Fruit fly (Drosophila melanogaster): ENCODE results near the gene CG14132.

The CG14132 gene

DNA sequence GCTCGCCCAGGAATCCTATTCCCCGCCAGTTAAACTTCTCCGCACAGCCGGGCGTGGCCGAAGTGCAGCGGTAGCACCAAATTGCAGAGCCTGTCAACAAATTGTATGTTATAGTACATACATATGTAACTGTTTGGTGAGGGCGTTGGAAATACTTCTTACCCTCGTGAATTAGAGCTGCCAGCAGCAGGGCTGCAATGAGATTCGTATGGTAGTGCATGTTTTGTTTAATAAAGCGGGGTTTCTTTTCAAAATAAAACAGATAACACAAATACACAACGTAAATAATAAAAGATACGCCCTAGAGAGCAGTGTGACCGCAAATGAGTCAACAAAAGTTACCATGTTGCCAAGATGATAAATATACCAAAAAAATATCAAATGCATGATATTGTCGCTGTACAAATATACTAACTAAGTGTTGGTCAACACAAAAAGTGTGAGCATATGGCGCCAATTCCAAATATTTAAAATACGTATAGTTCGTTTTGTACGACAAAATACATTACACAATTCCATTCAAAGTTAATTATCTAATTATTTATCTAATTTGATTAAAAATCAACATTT is 3.9 kb downstream of the CG14132 start, which contains the start of gene crim (continued):
- TF ChIP-seq dl (GFP tag; optimal IDR thresholded peaks at IDR 0.05; ENCODE audit: insufficient read depth in 1 of 2, partially characterized antibody in 2 of 2) (no peak), Vsx2 (GFP tag; optimal IDR thresholded peaks at IDR 0.05; ENCODE audit: partially characterized antibody) (no peak), lola (GFP tag; optimal IDR thresholded peaks at IDR 0.05) (no peak), h (GFP tag; optimal IDR thresholded peaks at IDR 0.05) (peak; percentile 38), Myc (optimal IDR thresholded peaks at IDR 0.05) (no peak), ey (GFP tag; optimal IDR thresholded peaks at IDR 0.05) (no peak), CrebA (GFP tag; optimal IDR thresholded peaks at IDR 0.05; ENCODE audit: borderline replicate concordance) (no peak), Dif (GFP tag; optimal IDR thresholded peaks at IDR 0.05; ENCODE audit: partially characterized antibody) (no peak), usp (GFP tag; optimal IDR thresholded peaks at IDR 0.05) (no peak)

- TF ChIP-seq Dfd (GFP tag; optimal IDR thresholded peaks at IDR 0.05) (no peak), h (GFP tag; optimal IDR thresholded peaks at IDR 0.05) (peak; percentile 55), OdsH (GFP tag; optimal IDR thresholded peaks at IDR 0.05) (no peak), usp (GFP tag; optimal IDR thresholded peaks at IDR 0.05) (no peak), Hnf4 (GFP tag; optimal IDR thresholded peaks at IDR 0.05) (peak; percentile 3), woc (GFP tag; optimal IDR thresholded peaks at IDR 0.05) (no peak), foxo (GFP tag; optimal IDR thresholded peaks at IDR 0.05) (peak in 1 of 2 experiments; percentile 7), rgr (GFP tag; optimal IDR thresholded peaks at IDR 0.05) (no peak)
Measured at dm6 chr3L:11708633-11709116, 6.4 kb downstream of the CG14132 start, which contains the start of the genes Ccdc56 and mtTFB1. Gene Ccdc56, plus strand, starts transcription at chr3L:11708979. Gene mtTFB1, plus strand, starts transcription at chr3L:11708979.

- TF ChIP-seq dl (GFP tag; optimal IDR thresholded peaks at IDR 0.05; ENCODE audit: insufficient read depth in 1 of 2, partially characterized antibody in 2 of 2) (peak; percentile 26 to 50), CG9705 (GFP tag; optimal IDR thresholded peaks at IDR 0.05) (no peak), Hr83 (GFP tag; optimal IDR thresholded peaks at IDR 0.05; ENCODE audit: poor library complexity, severe bottlenecking) (peak; percentile 63), ey (GFP tag; optimal IDR thresholded peaks at IDR 0.05) (no peak), psq (GFP tag; optimal IDR thresholded peaks at IDR 0.05) (peak; percentile 57), Jra (GFP tag; optimal IDR thresholded peaks at IDR 0.05) (peak; percentile 15), Rel (GFP tag; optimal IDR thresholded peaks at IDR 0.05) (no peak), Rel (tag; optimal IDR thresholded peaks at IDR 0.05) (peak; percentile 61), Dif (GFP tag; optimal IDR thresholded peaks at IDR 0.05; ENCODE audit: partially characterized antibody) (peak; percentile 32), Myc (optimal IDR thresholded peaks at IDR 0.05) (peak; percentile 5), CG32264 (GFP tag; optimal IDR thresholded peaks at IDR 0.05) (no peak)
Measured at dm6 chr3L:11707978-11708632, 7.0 kb downstream of the CG14132 start, which contains the start of gene CG11658. Gene CG11658, minus strand, starts transcription at chr3L:11708553.

- TF ChIP-seq pan (optimal IDR thresholded peaks at IDR 0.05) (no peak), h (GFP tag; optimal IDR thresholded peaks at IDR 0.05) (no peak), Mio (GFP tag; optimal IDR thresholded peaks at IDR 0.05) (no peak), Dfd (GFP tag; optimal IDR thresholded peaks at IDR 0.05) (no peak), Hr78 (GFP tag; optimal IDR thresholded peaks at IDR 0.05) (no peak), usp (GFP tag; optimal IDR thresholded peaks at IDR 0.05) (no peak), sage (GFP tag; optimal IDR thresholded peaks at IDR 0.05) (no peak)
Measured at dm6 chr3L:11704902-11705546, 10.1 kb downstream of the CG14132 start.

dm6 chr3L:11703579-11703978 is 11.5 kb downstream of the CG14132 start:
- TF ChIP-seq sv (GFP tag; optimal IDR thresholded peaks at IDR 0.05) (no peak), Hnf4 (GFP tag; optimal IDR thresholded peaks at IDR 0.05) (no peak), CG32264 (GFP tag; optimal IDR thresholded peaks at IDR 0.05) (no peak), Abd-B (GFP tag; optimal IDR thresholded peaks at IDR 0.05) (no peak), dsf (GFP tag; optimal IDR thresholded peaks at IDR 0.05; ENCODE audit: borderline replicate concordance) (no peak), psq (GFP tag; optimal IDR thresholded peaks at IDR 0.05) (no peak), Hr78 (GFP tag; optimal IDR thresholded peaks at IDR 0.05) (no peak), Rel (GFP tag; optimal IDR thresholded peaks at IDR 0.05) (no peak), Rel (tag; optimal IDR thresholded peaks at IDR 0.05) (no peak), fru (GFP tag; optimal IDR thresholded peaks at IDR 0.05) (no peak), Jra (GFP tag; optimal IDR thresholded peaks at IDR 0.05) (no peak), dl (GFP tag; optimal IDR thresholded peaks at IDR 0.05; ENCODE audit: insufficient read depth in 1 of 2, partially characterized antibody in 2 of 2) (no peak)

Measured in whole organism, wandering third instar larva.